Worm (Caenorhabditis elegans) whole organism, young adult: ENCODE results near the gene Y37A1A.3.

Experiments used
- D2030.7 ChIP-seq: fragments of 200-800 bp; sonication (Bioruptor generic); IDR thresholded peaks from 2 replicates; pipeline ENCODE4 v1.3.6; 2022; ENCODE audit warnings: missing genetic modification reagents, missing genetic modification characterization, missing compliant biosample characterization
- F23B12.7 ChIP-seq: sonication (generic microtip); optimal IDR thresholded peaks from 2 replicates; lab custom pipeline; 2017; ENCODE audit warnings: missing genetic modification characterization, mild to moderate bottlenecking, missing compliant biosample characterization, antibody characterized with exemption, moderate library complexity; ENCODE audit not compliant: insufficient read depth
- Y67H2A.10 ChIP-seq: fragments of 200-800 bp; sonication (Bioruptor generic); conservative IDR thresholded peaks from 2 replicates; pipeline ENCODE4 v1.3.6; 2022; ENCODE audit warnings: missing genetic modification reagents, missing genetic modification characterization, missing compliant biosample characterization
- ZK185.1 ChIP-seq: sonication (generic microtip); optimal IDR thresholded peaks from 2 replicates; lab custom pipeline; 2016; ENCODE audit warnings: mild to moderate bottlenecking, missing genetic modification characterization, missing compliant biosample characterization; ENCODE audit not compliant: poor library complexity, severe bottlenecking
- aptf-3 ChIP-seq: fragments of 200-800 bp; sonication (Bioruptor generic); IDR thresholded peaks from 2 replicates; pipeline ENCODE4 v1.3.6; 2022; ENCODE audit warnings: missing genetic modification characterization, missing compliant biosample characterization
- athp-1 ChIP-seq: sonication (generic microtip); optimal IDR thresholded peaks from 2 replicates; lab custom pipeline; 2017; ENCODE audit warnings: mild to moderate bottlenecking, missing genetic modification characterization, missing compliant biosample characterization
- attf-6 ChIP-seq: fragments of 200-800 bp; sonication (Bioruptor generic); IDR thresholded peaks from 2 replicates; pipeline ENCODE4 v1.3.6; 2022; ENCODE audit warnings: missing genetic modification reagents, missing genetic modification characterization, missing compliant biosample characterization
- bed-2 ChIP-seq: fragments of 200-800 bp; sonication (Bioruptor generic); IDR thresholded peaks from 2 replicates; pipeline ENCODE4 v1.3.6; 2022; ENCODE audit warnings: missing genetic modification reagents, missing genetic modification characterization, missing compliant biosample characterization
- cebp-1 ChIP-seq, 2 experiments: fragments of 200-800 bp in 1 of 2; sonication (Bioruptor generic) in 1 of 2; sonication (generic microtip) in 1 of 2; IDR thresholded peaks in 1 of 2; optimal IDR thresholded peaks in 1 of 2; 2 replicates each; pipeline versions ENCODE4 v1.3.6 to Lab custom; 2017 to 2022; ENCODE audit warnings: missing compliant biosample characterization in 2 of 2, missing genetic modification characterization in 2 of 2, mild to moderate bottlenecking in 1 of 2, missing genetic modification reagents in 1 of 2, moderate library complexity in 1 of 2
- cebp-2 ChIP-seq: fragments of 200-800 bp; sonication (Bioruptor generic); IDR thresholded peaks from 2 replicates; pipeline ENCODE4 v1.3.6; 2022; ENCODE audit warnings: missing genetic modification characterization, missing compliant biosample characterization
- ceh-100 ChIP-seq: fragments of 200-800 bp; sonication (Bioruptor generic); IDR thresholded peaks from 2 replicates; pipeline ENCODE4 v1.3.6; 2022; ENCODE audit warnings: missing genetic modification reagents, missing genetic modification characterization, missing compliant biosample characterization
- ceh-58 ChIP-seq: fragments of 200-800 bp; sonication (Bioruptor generic); IDR thresholded peaks from 2 replicates; pipeline ENCODE4 v1.3.6; 2022; ENCODE audit warnings: missing genetic modification characterization, missing compliant biosample characterization
- ceh-91 ChIP-seq: fragments of 200-800 bp; sonication (Bioruptor generic); IDR thresholded peaks from 2 replicates; pipeline ENCODE4 v1.3.6; 2022; ENCODE audit warnings: missing genetic modification reagents, missing genetic modification characterization, missing compliant biosample characterization
- egl-44 ChIP-seq: fragments of 200-800 bp; sonication (Bioruptor generic); IDR thresholded peaks from 2 replicates; pipeline ENCODE4 v1.3.6; 2022; ENCODE audit warnings: missing genetic modification reagents, missing genetic modification characterization, missing compliant biosample characterization
- egrh-3 ChIP-seq: fragments of 200-800 bp; sonication (Bioruptor generic); IDR thresholded peaks from 2 replicates; pipeline ENCODE4 v1.3.6; 2022; ENCODE audit warnings: missing genetic modification reagents, missing genetic modification characterization, missing compliant biosample characterization
- hrde-1 ChIP-seq: sonication (generic microtip); optimal IDR thresholded peaks from 2 replicates; lab custom pipeline; 2016; ENCODE audit warnings: missing genetic modification characterization, mild to moderate bottlenecking, missing compliant biosample characterization, moderate library complexity, missing genotype, missing genetic modification reagents, borderline replicate concordance
- lin-35 ChIP-seq, 3 experiments: fragments of 150-350 bp in 2 of 3; sonication (generic microtip) in 1 of 3; optimal IDR thresholded peaks; 2 replicates each; lab custom pipeline; 2014 to 2018; ENCODE audit warnings: missing biosample characterization in 3 of 3, missing genetic modification characterization in 3 of 3, missing genetic modification reagents in 3 of 3
- lin-40 ChIP-seq: sonication (generic microtip); optimal IDR thresholded peaks from 2 replicates; lab custom pipeline; 2016; ENCODE audit warnings: missing genetic modification characterization, mild to moderate bottlenecking, missing compliant biosample characterization, missing genotype, missing genetic modification reagents
- lir-1 ChIP-seq: fragments of 200-800 bp; sonication (Bioruptor generic); conservative IDR thresholded peaks from 2 replicates; pipeline ENCODE4 v1.3.6; 2022; ENCODE audit warnings: missing genetic modification reagents, missing genetic modification characterization, missing compliant biosample characterization
- madf-6 ChIP-seq: fragments of 200-800 bp; sonication (Bioruptor generic); IDR thresholded peaks from 2 replicates; pipeline ENCODE4 v1.3.6; 2022; ENCODE audit warnings: missing genetic modification reagents, missing genetic modification characterization, missing compliant biosample characterization
- mes-4 ChIP-seq: sonication (generic microtip); optimal IDR thresholded peaks from 2 replicates; lab custom pipeline; 2016; ENCODE audit warnings: missing genotype, missing genetic modification characterization, missing compliant biosample characterization
- rcor-1 ChIP-seq: fragments of 200-800 bp; sonication (Bioruptor generic); IDR thresholded peaks from 2 replicates; pipeline ENCODE4 v1.3.6; 2022; ENCODE audit warnings: missing genetic modification reagents, missing genetic modification characterization, missing compliant biosample characterization
- snpc-3.4 ChIP-seq: sonication (generic microtip); optimal IDR thresholded peaks from 2 replicates; lab custom pipeline; 2017; ENCODE audit warnings: missing genetic modification characterization, mild to moderate bottlenecking, missing compliant biosample characterization, antibody characterized with exemption, moderate library complexity, missing genotype, missing genetic modification reagents
- snpc-4 ChIP-seq, 5 experiments: fragments of 150-350 bp in 1 of 5; sonication (generic microtip) in 4 of 5; optimal IDR thresholded peaks; 2 replicates each; lab custom pipeline; 2014 to 2018; ENCODE audit warnings: missing genetic modification characterization in 5 of 5, missing biosample characterization in 3 of 5, antibody characterized with exemption in 2 of 5, mild to moderate bottlenecking in 2 of 5, missing compliant biosample characterization in 2 of 5, missing genotype in 2 of 5, moderate library complexity in 2 of 5, missing genetic modification reagents in 1 of 5
- somi-1 ChIP-seq: fragments of 200-800 bp; sonication (Bioruptor generic); optimal IDR thresholded peaks from 2 replicates; lab custom pipeline; 2018; ENCODE audit warnings: mild to moderate bottlenecking, missing genetic modification characterization, missing compliant biosample characterization
- unc-62 ChIP-seq: fragments of 150-350 bp; optimal IDR thresholded peaks from 2 replicates; lab custom pipeline; 2014; ENCODE audit warnings: missing biosample characterization, missing genetic modification reagents, missing genetic modification characterization
- ztf-18 ChIP-seq: sonication (generic microtip); optimal IDR thresholded peaks from 2 replicates; lab custom pipeline; 2016; ENCODE audit warnings: missing genotype, mild to moderate bottlenecking, missing genetic modification characterization, missing compliant biosample characterization
- ztf-3 ChIP-seq: fragments of 200-800 bp; sonication (Bioruptor generic); optimal IDR thresholded peaks from 2 replicates; lab custom pipeline; 2018; ENCODE audit warnings: mild to moderate bottlenecking, missing genetic modification characterization, missing compliant biosample characterization

Y37A1A.3 gene

DNA sequence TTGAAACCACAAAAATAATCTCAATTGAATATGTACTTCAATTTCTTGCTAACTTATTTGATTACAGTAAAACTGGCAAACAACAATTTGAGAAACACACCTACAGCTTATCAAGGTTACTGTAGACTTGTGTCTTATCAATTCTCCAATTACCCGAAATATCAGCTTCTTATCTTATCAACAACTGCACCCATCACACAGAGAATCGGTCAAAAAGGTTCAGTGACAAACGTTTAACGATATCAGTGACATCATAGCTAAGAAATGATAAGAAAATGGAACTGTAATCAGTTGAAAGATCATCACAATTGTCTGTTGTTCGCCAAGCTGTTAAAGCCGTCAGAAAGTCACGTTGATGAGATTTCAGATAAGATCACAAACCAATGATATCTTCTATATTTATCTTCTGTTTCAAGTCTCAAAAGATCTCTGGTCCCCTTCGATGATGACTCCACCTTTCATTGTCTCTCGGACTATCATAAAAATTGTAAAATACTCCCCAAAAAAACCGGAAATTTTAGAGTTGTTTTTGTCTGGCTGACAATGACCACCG lies 16.6 kb upstream of the Y37A1A.3 start (continued):
- TF ChIP-seq snpc-4 (GFP tag; optimal IDR thresholded peaks at IDR 0.05; lab: Kevin White, UChicago) (no peak), snpc-4 (tag; optimal IDR thresholded peaks at IDR 0.05; lab: Kevin White, UChicago) (peak in 2 of 4 experiments; percentile 33 to 34), ceh-58 (GFP tag; lab: Robert Waterston, UW) (no peak), ZK185.1 (tag; lab: Kevin White, UChicago) (peak; percentile 49), mes-4 (tag; lab: Kevin White, UChicago) (no peak), ceh-100 (GFP tag; lab: Robert Waterston, UW) (no peak), lir-1 (no peak), cebp-1 (GFP tag; IDR thresholded peaks at IDR 0.05; lab: Robert Waterston, UW) (no peak), cebp-1 (tag; optimal IDR thresholded peaks at IDR 0.05; lab: Kevin White, UChicago) (no peak), snpc-3.4 (tag; lab: Kevin White, UChicago) (no peak), aptf-3 (GFP tag; lab: Robert Waterston, UW) (no peak), bed-2 (GFP tag; lab: Robert Waterston, UW) (no peak), athp-1 (tag; lab: Kevin White, UChicago) (no peak), madf-6 (GFP tag; lab: Robert Waterston, UW) (no peak), F23B12.7 (tag; lab: Kevin White, UChicago) (no peak), D2030.7 (GFP tag; lab: Robert Waterston, UW) (no peak), somi-1 (GFP tag; lab: Kevin White, UChicago) (peak; percentile 79), rcor-1 (GFP tag; lab: Robert Waterston, UW) (no peak), ztf-3 (GFP tag; lab: Kevin White, UChicago) (no peak), egl-44 (GFP tag; lab: Robert Waterston, UW) (no peak), unc-62 (GFP tag; lab: Kevin White, UChicago) (peak; percentile 26)
- TF ChIP-seq, all 124 proteins: peak for 23

- TF ChIP-seq ztf-18 (tag; lab: Kevin White, UChicago), result no peak
- 0 out of 2 replicates have a peak, but pooled peaks have one; percentile 51 for TF ChIP-seq attf-6
Measured at ce11 chrIV:13912929-13913328, 10.3 kb upstream of the Y37A1A.3 start, which contains the start of gene Y37A1A.2. TSS of gene Y37A1A.2 (minus strand) at chrIV:13913029.

ce11 chrIV:13910931-13911330 lies 8.3 kb upstream of the Y37A1A.3 start:
- TF ChIP-seq ceh-91 (GFP tag; lab: Robert Waterston, UW), result no peak
- TF ChIP-seq lin-40 (tag; lab: Kevin White, UChicago), result peak; percentile 27

DNA sequence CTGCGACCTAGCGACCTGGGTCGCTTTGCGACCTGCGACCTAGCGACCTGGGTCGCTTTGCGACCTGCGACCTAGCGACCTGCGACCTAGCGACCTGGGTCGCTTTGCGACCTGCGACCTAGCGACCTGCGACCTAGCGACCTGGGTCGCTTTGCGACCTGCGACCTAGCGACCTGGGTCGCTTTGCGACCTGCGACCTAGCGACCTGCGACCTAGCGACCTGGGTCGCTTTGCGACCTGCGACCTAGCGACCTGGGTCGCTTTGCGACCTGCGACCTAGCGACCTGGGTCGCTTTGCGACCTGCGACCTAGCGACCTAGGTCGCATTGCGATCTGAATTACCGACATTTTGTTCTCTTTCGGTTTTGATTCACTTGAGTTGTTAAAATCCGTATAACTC lies 7.3 kb upstream of the Y37A1A.3 start:
- peak; percentile 97 for TF ChIP-seq egrh-3

DNA sequence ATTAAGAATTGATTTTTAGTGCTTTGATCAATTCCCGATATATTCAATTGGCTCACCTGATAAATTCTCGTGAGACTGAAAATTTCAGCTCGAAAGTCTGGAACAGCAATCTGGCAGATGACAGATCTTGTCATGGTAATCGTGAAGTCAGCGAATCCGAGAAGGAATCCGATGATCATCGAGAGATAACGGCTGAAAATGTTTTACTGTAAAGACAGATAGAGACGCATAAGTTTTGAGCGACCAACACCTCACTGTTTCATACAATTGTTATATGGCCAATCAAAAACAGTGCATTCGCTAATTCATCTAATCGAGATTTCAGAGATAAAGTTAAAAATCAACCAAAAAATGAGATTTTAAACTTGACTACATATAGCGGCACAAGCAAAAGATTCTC lies 3.7 kb upstream of the Y37A1A.3 start:
- TF ChIP-seq cebp-2 (GFP tag; lab: Robert Waterston, UW) (no peak), mes-4 (tag; lab: Kevin White, UChicago) (no peak), ceh-91 (GFP tag; lab: Robert Waterston, UW) (no peak), D2030.7 (GFP tag; lab: Robert Waterston, UW) (no peak), hrde-1 (no peak), Y67H2A.10 (GFP tag; lab: Robert Waterston, UW) (no peak), attf-6 (0 out of 2 replicates have a peak, but pooled peaks have one; percentile 52), lin-35 (GFP tag; optimal IDR thresholded peaks at IDR 0.05; lab: Kevin White, UChicago) (no peak)
